Fruit fly (Drosophila melanogaster) whole organism, embryonic: Measurements from ENCODE around the gene msl-3.
A peak's percentile ranks its signal among the peaks of the same experiment; 100 is the strongest.

Experiments
- CG1602 ChIP-seq: fragments of 200-800 bp; sonication (Bioruptor generic); optimal IDR thresholded peaks from 3 replicates; lab custom pipeline; 2016; ENCODE audit warnings: missing biosample characterization, missing genetic modification characterization
- Sox100B ChIP-seq: fragments of 200-800 bp; sonication (Bioruptor generic); optimal IDR thresholded peaks from 3 replicates; lab custom pipeline; 2018; ENCODE audit warnings: missing biosample characterization, mild to moderate bottlenecking, missing genetic modification characterization
- ap ChIP-seq: fragments of 200-800 bp; sonication (Bioruptor generic); IDR thresholded peaks from 2 replicates; pipeline ENCODE4 v1.3.6; 2022; ENCODE audit warnings: missing biosample characterization, missing genetic modification characterization
- slp2 ChIP-seq: fragments of 200-800 bp; sonication (Bioruptor generic); optimal IDR thresholded peaks from 2 replicates; lab custom pipeline; 2016; ENCODE audit warnings: missing biosample characterization, missing genetic modification characterization

dm6 chr3L:7133699-7134655 lies 8.6 kb upstream of the msl-3 start, which contains the start of gene melt:
- peak; percentile 89 for TF ChIP-seq CG1602 (GFP tag; lab: Kevin White, UChicago)
- TF ChIP-seq ap (GFP tag; lab: Robert Waterston, UW) = peak; percentile 47
- peak; percentile 93 for TF ChIP-seq Sox100B (GFP tag; lab: Kevin White, UChicago)
- TF ChIP-seq slp2 (GFP tag; lab: Kevin White, UChicago) = peak; percentile 88
